Worm (Caenorhabditis elegans): Measurements from ENCODE around the gene F58B4.7.

The F58B4.7 gene

DNA sequence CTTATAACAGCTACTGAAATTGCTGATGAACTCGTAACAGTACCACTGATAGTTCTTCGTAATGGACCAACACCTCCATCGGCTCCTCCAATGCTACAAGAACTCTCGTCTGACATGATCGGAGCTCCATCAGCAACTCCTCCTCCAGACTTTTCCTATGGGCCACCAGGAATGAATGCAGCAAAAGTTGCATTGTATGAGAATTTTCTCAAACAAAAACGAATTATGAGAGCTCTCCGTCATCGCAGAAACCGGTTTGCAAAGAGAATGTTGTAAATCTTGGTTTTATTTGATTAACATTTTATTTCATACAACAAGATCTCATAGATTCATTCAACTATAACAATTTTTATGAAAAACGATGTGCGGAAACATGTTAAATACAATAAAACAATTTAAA lies 35.6 kb downstream of the F58B4.7 start:
- peak; percentile 69 for TF ChIP-seq ama-1 (optimal IDR thresholded peaks at IDR 0.05)
- peak; percentile 52 for TF ChIP-seq nhr-43 (tag; optimal IDR thresholded peaks at IDR 0.05; ENCODE audit: poor library complexity, severe bottlenecking)
- TF ChIP-seq nhr-23 (tag; optimal IDR thresholded peaks at IDR 0.05), result no peak

DNA sequence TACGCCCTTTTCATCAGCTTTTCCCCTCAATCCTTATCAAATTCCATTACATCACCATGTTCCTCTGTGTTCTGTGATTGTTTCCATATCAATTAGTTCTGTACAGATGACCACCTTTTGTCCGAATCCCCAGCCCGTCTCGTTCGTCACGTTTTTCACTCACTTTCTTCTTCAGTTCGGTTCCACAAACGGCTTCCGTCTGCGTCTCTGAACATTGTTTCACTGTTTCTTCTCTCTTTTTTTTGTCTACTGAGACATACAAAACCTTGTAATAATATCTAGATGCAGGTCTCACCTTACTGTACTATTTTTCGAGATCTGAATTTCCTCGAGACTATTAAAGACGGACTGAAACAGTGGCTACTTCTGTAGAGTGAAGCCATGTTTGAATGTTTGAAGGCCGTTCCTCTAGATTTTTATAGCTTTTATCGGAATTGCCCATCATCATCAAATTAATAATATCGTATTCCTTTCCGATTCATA lies 36.7 kb downstream of the F58B4.7 start, which contains the start of gene F32D8.3:
Gene F32D8.3 (plus strand): TSS at position 433 of the 483 bp plus-strand sequence.
- TF ChIP-seq R02D3.7 (tag; optimal IDR thresholded peaks at IDR 0.05) (no peak), elt-3 (tag; optimal IDR thresholded peaks at IDR 0.05) (peak in 1 of 3 experiments; percentile 19), snpc-4 (tag; optimal IDR thresholded peaks at IDR 0.05) (no peak), pqm-1 (tag; optimal IDR thresholded peaks at IDR 0.05) (no peak), nhr-25 (tag; optimal IDR thresholded peaks at IDR 0.05) (peak; percentile 55), skn-1 (tag; optimal IDR thresholded peaks at IDR 0.05) (no peak), ceh-16 (tag; optimal IDR thresholded peaks at IDR 0.05) (no peak), lin-39 (tag; optimal IDR thresholded peaks at IDR 0.05) (no peak), ztf-11 (tag; optimal IDR thresholded peaks at IDR 0.05) (no peak), nhr-28 (tag; optimal IDR thresholded peaks at IDR 0.05) (no peak), nhr-23 (tag; optimal IDR thresholded peaks at IDR 0.05) (peak; percentile 3), nhr-43 (tag; optimal IDR thresholded peaks at IDR 0.05; ENCODE audit: poor library complexity, severe bottlenecking) (peak; percentile 35), ceh-9 (tag; optimal IDR thresholded peaks at IDR 0.05) (no peak), pha-4 (tag; optimal IDR thresholded peaks at IDR 0.05) (no peak)

DNA sequence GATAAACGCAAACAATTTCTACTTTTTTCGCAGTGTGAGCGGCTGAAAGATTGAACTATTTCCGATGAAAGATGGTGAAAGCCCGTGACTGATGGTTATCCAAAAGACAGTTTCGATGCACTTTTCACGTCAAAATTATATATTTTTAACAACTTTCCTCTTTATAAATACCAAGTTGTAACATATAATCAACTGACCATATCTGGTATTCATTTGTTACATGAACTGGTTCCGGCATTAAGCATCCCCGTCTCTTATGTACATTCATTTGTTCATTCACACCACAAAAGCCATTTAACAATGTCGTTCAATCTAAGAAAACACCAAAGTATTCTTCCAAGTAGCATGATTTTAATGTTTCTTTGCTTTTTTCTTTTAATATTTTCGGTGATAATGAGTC lies 39.7 kb downstream of the F58B4.7 start, which contains the start of gene F32D8.2:
Gene F32D8.2 (plus strand): TSS at position 301 of the 400 bp plus-strand sequence.
- TF ChIP-seq unc-62 (GFP tag; optimal IDR thresholded peaks at IDR 0.05), result no peak
- no peak for TF ChIP-seq mdl-1 (tag; optimal IDR thresholded peaks at IDR 0.05)

DNA sequence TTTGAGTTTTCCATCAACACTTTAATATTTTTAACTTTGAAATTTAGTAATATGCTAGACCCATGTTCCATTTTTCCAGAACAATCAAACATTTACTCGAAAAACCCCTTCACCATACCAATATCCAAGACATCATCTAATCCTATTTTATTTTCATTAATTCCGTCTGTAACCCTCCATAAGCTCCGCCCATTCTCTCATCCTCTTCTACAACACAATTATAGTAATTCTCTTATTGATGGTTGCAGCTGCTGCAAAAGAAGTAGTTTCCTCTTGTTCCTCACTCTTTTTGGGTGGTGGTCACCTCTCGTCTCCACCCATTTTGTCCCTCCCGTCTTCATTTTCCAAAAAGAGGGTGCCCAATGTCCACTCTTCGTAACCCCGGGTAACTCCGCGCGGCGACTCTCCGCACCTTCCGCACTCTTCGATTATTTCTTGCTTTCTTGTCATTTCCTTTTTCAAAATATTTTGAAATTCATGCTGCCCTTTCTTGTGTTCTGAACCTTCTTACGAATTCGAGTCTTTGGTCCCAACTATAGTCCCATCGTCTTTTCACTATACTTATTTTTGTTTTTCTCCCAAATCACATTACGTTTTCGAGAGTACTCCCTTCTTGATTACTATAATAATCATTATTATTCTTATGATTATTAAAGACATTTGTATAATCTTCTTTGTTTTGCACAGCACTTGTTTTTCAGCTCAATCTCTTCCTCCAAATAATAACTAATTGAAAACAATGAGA lies 42.8 kb downstream of the F58B4.7 start, which contains the start of gene F32D8.1:
Gene F32D8.1 (plus strand): TSS at position 695 of the 745 bp plus-strand sequence.
- no peak for TF ChIP-seq nhr-237 (tag; optimal IDR thresholded peaks at IDR 0.05)
- no peak for TF ChIP-seq lin-39 (tag; optimal IDR thresholded peaks at IDR 0.05)
- TF ChIP-seq pha-4 (tag; optimal IDR thresholded peaks at IDR 0.05), result no peak
- no peak for TF ChIP-seq nhr-43 (tag; optimal IDR thresholded peaks at IDR 0.05; ENCODE audit: poor library complexity, severe bottlenecking)
- TF ChIP-seq snpc-4 (tag; optimal IDR thresholded peaks at IDR 0.05), result no peak
- no peak for TF ChIP-seq unc-62 (GFP tag; optimal IDR thresholded peaks at IDR 0.05)
- TF ChIP-seq skn-1 (tag; optimal IDR thresholded peaks at IDR 0.05), result no peak
- no peak for TF ChIP-seq jun-1 (tag; optimal IDR thresholded peaks at IDR 0.05)
- no peak for TF ChIP-seq ztf-11 (tag; optimal IDR thresholded peaks at IDR 0.05)

DNA sequence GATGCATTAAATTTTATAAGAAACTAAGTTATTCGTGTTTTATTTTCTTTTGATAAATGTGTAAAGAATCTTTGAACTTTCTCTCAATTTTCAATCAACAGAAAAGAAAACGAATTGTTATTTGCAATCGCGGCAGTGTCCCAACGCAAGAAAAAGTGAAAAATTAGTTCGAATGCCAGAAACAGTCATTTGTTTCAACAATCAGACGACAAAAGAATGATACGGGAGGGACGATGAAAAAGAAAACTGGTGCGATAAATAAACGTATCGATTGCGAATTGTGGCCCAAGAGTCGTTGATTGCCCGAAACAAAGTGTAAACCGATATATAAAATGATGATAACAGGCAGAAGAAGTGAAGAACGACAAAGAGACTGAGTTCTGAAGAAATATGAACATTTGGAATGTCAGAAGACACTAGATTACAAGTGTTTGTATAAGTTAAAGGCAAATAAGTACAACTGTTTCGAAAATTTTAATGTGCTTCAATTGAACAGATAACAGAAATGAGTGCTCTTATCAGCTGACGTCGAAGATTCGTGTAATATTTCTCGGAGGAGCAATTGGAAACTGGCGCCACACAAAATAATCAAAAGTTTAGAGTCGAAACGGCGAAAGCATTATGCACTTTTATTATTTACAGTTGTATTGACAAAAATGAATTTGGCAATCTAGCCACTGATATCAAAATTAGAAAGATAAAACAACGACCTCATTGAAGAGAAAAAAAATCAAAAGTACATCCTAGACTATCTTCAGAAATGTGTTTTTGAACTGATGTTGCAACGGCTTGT lies 45.1 kb downstream of the F58B4.7 start:
- TF ChIP-seq elt-1 (tag; optimal IDR thresholded peaks at IDR 0.05), result no peak
- no peak for TF ChIP-seq elt-3 (tag; optimal IDR thresholded peaks at IDR 0.05)
- TF ChIP-seq skn-1 (tag; optimal IDR thresholded peaks at IDR 0.05), result no peak
- no peak for TF ChIP-seq nhr-23 (tag; optimal IDR thresholded peaks at IDR 0.05)
- TF ChIP-seq jun-1 (tag; optimal IDR thresholded peaks at IDR 0.05), result peak; percentile 36
- peak; percentile 51 for TF ChIP-seq pha-4 (tag; optimal IDR thresholded peaks at IDR 0.05)
- TF ChIP-seq ama-1 (optimal IDR thresholded peaks at IDR 0.05), result no peak
- TF ChIP-seq elt-2 (tag; optimal IDR thresholded peaks at IDR 0.05), result peak; percentile 97
- TF ChIP-seq nhr-25 (tag; optimal IDR thresholded peaks at IDR 0.05), result peak; percentile 10
- no peak for TF ChIP-seq ztf-4 (tag; optimal IDR thresholded peaks at IDR 0.05)
- no peak for TF ChIP-seq unc-39 (tag; optimal IDR thresholded peaks at IDR 0.05)
- TF ChIP-seq eor-1 (tag; optimal IDR thresholded peaks at IDR 0.05), result no peak
- no peak for TF ChIP-seq fos-1 (tag; optimal IDR thresholded peaks at IDR 0.05)
- no peak for TF ChIP-seq mml-1 (tag; optimal IDR thresholded peaks at IDR 0.05)
- TF ChIP-seq fkh-2 (tag; optimal IDR thresholded peaks at IDR 0.05), result no peak
- TF ChIP-seq nhr-77 (tag; optimal IDR thresholded peaks at IDR 0.05), result no peak
- no peak for TF ChIP-seq ceh-82 (tag; optimal IDR thresholded peaks at IDR 0.05)
- no peak for TF ChIP-seq nhr-11 (tag; optimal IDR thresholded peaks at IDR 0.05)
- no peak for TF ChIP-seq nhr-76 (tag; optimal IDR thresholded peaks at IDR 0.05)
- no peak for TF ChIP-seq lin-15B (tag; optimal IDR thresholded peaks at IDR 0.05)
- no peak for TF ChIP-seq fkh-10 (GFP tag; optimal IDR thresholded peaks at IDR 0.05)
- no peak for TF ChIP-seq nhr-12 (tag; optimal IDR thresholded peaks at IDR 0.05)
- no peak for TF ChIP-seq egl-5 (tag; optimal IDR thresholded peaks at IDR 0.05)
- no peak for TF ChIP-seq R02D3.7 (tag; optimal IDR thresholded peaks at IDR 0.05)
- no peak for TF ChIP-seq aly-2 (tag; optimal IDR thresholded peaks at IDR 0.05)
- no peak for TF ChIP-seq tbx-2 (tag; optimal IDR thresholded peaks at IDR 0.05)
- TF ChIP-seq ceh-16 (tag; optimal IDR thresholded peaks at IDR 0.05), result no peak
- peak; percentile 95 for TF ChIP-seq pqm-1 (tag; optimal IDR thresholded peaks at IDR 0.05)
- no peak for TF ChIP-seq snpc-4 (tag; optimal IDR thresholded peaks at IDR 0.05)
- no peak for TF ChIP-seq zag-1 (tag; optimal IDR thresholded peaks at IDR 0.05)
- TF ChIP-seq sea-2 (GFP tag; optimal IDR thresholded peaks at IDR 0.05), result no peak
- TF ChIP-seq daf-12 (tag; optimal IDR thresholded peaks at IDR 0.05), result no peak
- TF ChIP-seq nhr-237 (tag; optimal IDR thresholded peaks at IDR 0.05), result no peak
